Fruit fly (Drosophila melanogaster) whole organism, embryonic: Measurements from ENCODE around the gene Snr1.

ENCODE experiments used
- Atf3 ChIP-seq: fragments of 200-800 bp; sonication (Bioruptor generic); optimal IDR thresholded peaks from 3 replicates; lab custom pipeline; 2016; ENCODE audit warnings: missing biosample characterization, missing genetic modification characterization
- CG11504 ChIP-seq: fragments of 200-800 bp; sonication (Bioruptor generic); optimal IDR thresholded peaks from 3 replicates; lab custom pipeline; 2019; ENCODE audit warnings: missing biosample characterization, mild to moderate bottlenecking, missing genetic modification characterization, moderate library complexity
- CG12071 ChIP-seq: fragments of 200-800 bp; sonication (Bioruptor generic); optimal IDR thresholded peaks from 3 replicates; lab custom pipeline; 2018; ENCODE audit warnings: missing biosample characterization, mild to moderate bottlenecking, missing genetic modification characterization
- CG12299 ChIP-seq: fragments of 200-800 bp; sonication (Bioruptor generic); optimal IDR thresholded peaks from 2 replicates; lab custom pipeline; 2018; ENCODE audit warnings: missing biosample characterization, mild to moderate bottlenecking, missing genetic modification characterization
- CG14014 ChIP-seq: fragments of 200-800 bp; sonication (Bioruptor generic); IDR thresholded peaks from 2 replicates; pipeline ENCODE4 v1.3.6; 2022; ENCODE audit warnings: missing biosample characterization, missing genetic modification characterization
- CG15479 ChIP-seq: fragments of 200-800 bp; sonication (Bioruptor generic); optimal IDR thresholded peaks from 3 replicates; lab custom pipeline; 2019; ENCODE audit warnings: missing biosample characterization, mild to moderate bottlenecking, missing genetic modification characterization, moderate library complexity
- CG15696 ChIP-seq: fragments of 200-800 bp; sonication (Bioruptor generic); optimal IDR thresholded peaks from 2 replicates; lab custom pipeline; 2019; ENCODE audit warnings: missing biosample characterization, mild to moderate bottlenecking, missing genetic modification characterization, moderate library complexity
- CG1602 ChIP-seq: fragments of 200-800 bp; sonication (Bioruptor generic); optimal IDR thresholded peaks from 3 replicates; lab custom pipeline; 2016; ENCODE audit warnings: missing biosample characterization, missing genetic modification characterization
- CG17328 ChIP-seq: fragments of 200-800 bp; sonication (Bioruptor generic); IDR thresholded peaks from 2 replicates; pipeline ENCODE4 v1.3.6; 2022; ENCODE audit warnings: missing biosample characterization, missing genetic modification characterization
- CG32532 ChIP-seq: fragments of 200-800 bp; sonication (Bioruptor generic); IDR thresholded peaks from 2 replicates; pipeline ENCODE4 v1.3.6; 2022; ENCODE audit warnings: missing biosample characterization, missing genetic modification characterization
- CG4854 ChIP-seq: fragments of 200-800 bp; sonication (Bioruptor generic); optimal IDR thresholded peaks from 2 replicates; lab custom pipeline; 2016; ENCODE audit warnings: missing biosample characterization, missing genetic modification characterization, inconsistent platforms
- CG5953 ChIP-seq: fragments of 200-800 bp; sonication (Bioruptor generic); IDR thresholded peaks from 2 replicates; pipeline ENCODE4 v1.3.6; 2022; ENCODE audit warnings: missing biosample characterization, missing genetic modification characterization
- CG7372 ChIP-seq: fragments of 200-800 bp; sonication (Bioruptor generic); IDR thresholded peaks from 2 replicates; pipeline ENCODE4 v1.3.6; 2022; ENCODE audit warnings: missing biosample characterization, missing genetic modification characterization
- CG7556 ChIP-seq: fragments of 200-800 bp; sonication (Bioruptor generic); optimal IDR thresholded peaks from 2 replicates; lab custom pipeline; 2017; ENCODE audit warnings: missing biosample characterization, mild to moderate bottlenecking, missing genetic modification characterization
- CG7745 ChIP-seq: fragments of 200-800 bp; sonication (Bioruptor generic); optimal IDR thresholded peaks from 2 replicates; lab custom pipeline; 2018; ENCODE audit warnings: missing biosample characterization, mild to moderate bottlenecking, missing genetic modification characterization, moderate library complexity
- CG8388 ChIP-seq: fragments of 200-800 bp; sonication (Bioruptor generic); optimal IDR thresholded peaks from 2 replicates; lab custom pipeline; 2019; ENCODE audit warnings: missing biosample characterization, mild to moderate bottlenecking, missing genetic modification characterization, moderate library complexity
- Dek ChIP-seq: fragments of 200-800 bp; sonication (Bioruptor generic); optimal IDR thresholded peaks from 3 replicates; lab custom pipeline; 2019; ENCODE audit warnings: missing biosample characterization, mild to moderate bottlenecking, missing genetic modification characterization, moderate library complexity
- Hey ChIP-seq: fragments of 200-800 bp; sonication (Bioruptor generic); optimal IDR thresholded peaks from 3 replicates; lab custom pipeline; 2018; ENCODE audit warnings: missing biosample characterization, mild to moderate bottlenecking, missing genetic modification characterization
- HmgZ ChIP-seq: fragments of 200-800 bp; sonication (Bioruptor generic); optimal IDR thresholded peaks from 2 replicates; lab custom pipeline; 2018; ENCODE audit warnings: missing biosample characterization, mild to moderate bottlenecking, missing genetic modification characterization
- Med ChIP-seq: fragments of 200-800 bp; sonication (Bioruptor generic); peaks from one replicate; lab custom pipeline; 2016; ENCODE audit warnings: missing biosample characterization, missing genetic modification characterization, mild to moderate bottlenecking, inconsistent platforms, moderate library complexity
- Mrtf ChIP-seq: fragments of 200-800 bp; sonication (Bioruptor generic); IDR thresholded peaks from 3 replicates; pipeline ENCODE4 v1.3.6; 2022; ENCODE audit warnings: missing biosample characterization, missing genetic modification characterization
- Nf-YB ChIP-seq: fragments of 200-800 bp; sonication (Bioruptor generic); optimal IDR thresholded peaks from 3 replicates; lab custom pipeline; 2019; ENCODE audit warnings: missing biosample characterization, mild to moderate bottlenecking, missing genetic modification characterization, moderate library complexity
- Oli ChIP-seq: fragments of 200-800 bp; sonication (Bioruptor generic); optimal IDR thresholded peaks from 2 replicates; lab custom pipeline; 2018; ENCODE audit warnings: missing biosample characterization, mild to moderate bottlenecking, missing genetic modification characterization, moderate library complexity
- Ptx1 ChIP-seq: fragments of 200-800 bp; sonication (Bioruptor generic); IDR thresholded peaks from 2 replicates; pipeline ENCODE4 v1.3.6; 2022; ENCODE audit warnings: missing biosample characterization, missing genetic modification characterization
- Sox102F ChIP-seq: fragments of 200-800 bp; sonication (Bioruptor generic); optimal IDR thresholded peaks from 2 replicates; lab custom pipeline; 2018; ENCODE audit warnings: missing biosample characterization, mild to moderate bottlenecking, missing genetic modification characterization, moderate library complexity
- ac ChIP-seq: fragments of 200-800 bp; sonication (Bioruptor generic); optimal IDR thresholded peaks from 3 replicates; lab custom pipeline; 2017; ENCODE audit warnings: missing biosample characterization, mild to moderate bottlenecking, missing genetic modification characterization
- cad ChIP-seq: fragments of >200 bp; optimal IDR thresholded peaks from 2 replicates; lab custom pipeline; 2017; ENCODE audit warnings: missing biosample characterization, missing genetic modification characterization
- cato ChIP-seq: fragments of 200-800 bp; sonication (Bioruptor generic); optimal IDR thresholded peaks from 2 replicates; lab custom pipeline; 2016; ENCODE audit warnings: missing biosample characterization, missing genetic modification characterization, borderline replicate concordance
- cg ChIP-seq: fragments of 200-800 bp; sonication (Bioruptor generic); optimal IDR thresholded peaks from 3 replicates; lab custom pipeline; 2019; ENCODE audit warnings: missing biosample characterization, mild to moderate bottlenecking, missing genetic modification characterization, moderate library complexity
- dmrt11E ChIP-seq: fragments of 200-800 bp; sonication (Bioruptor generic); optimal IDR thresholded peaks from 3 replicates; lab custom pipeline; 2018; ENCODE audit warnings: missing biosample characterization, mild to moderate bottlenecking, missing genetic modification characterization, moderate library complexity
- dmrt99B ChIP-seq: fragments of 200-800 bp; sonication (Bioruptor generic); optimal IDR thresholded peaks from 2 replicates; lab custom pipeline; 2018; ENCODE audit warnings: missing biosample characterization, mild to moderate bottlenecking, missing genetic modification characterization, moderate library complexity
- dysf ChIP-seq: fragments of 200-800 bp; sonication (Bioruptor generic); IDR thresholded peaks from 3 replicates; pipeline ENCODE4 v1.3.6; 2022; ENCODE audit warnings: missing biosample characterization, missing genetic modification characterization
- en ChIP-seq: fragments of 200-800 bp; sonication (Bioruptor generic); optimal IDR thresholded peaks from 2 replicates; lab custom pipeline; 2016; ENCODE audit warnings: missing biosample characterization, missing genetic modification characterization
- ewg ChIP-seq: fragments of 200-800 bp; sonication (Bioruptor generic); optimal IDR thresholded peaks from 3 replicates; lab custom pipeline; 2017; ENCODE audit warnings: mild to moderate bottlenecking, missing biosample characterization, missing genetic modification reagents, missing genetic modification characterization
- fd64A ChIP-seq: fragments of 200-800 bp; sonication (Bioruptor generic); optimal IDR thresholded peaks from 3 replicates; lab custom pipeline; 2018; ENCODE audit warnings: missing biosample characterization, mild to moderate bottlenecking, missing genetic modification characterization
- insv ChIP-seq, 2 experiments: fragments of 200-800 bp; sonication (Bioruptor generic); optimal IDR thresholded peaks; 3 replicates each; lab custom pipeline; 2016 to 2018; ENCODE audit warnings: missing biosample characterization in 2 of 2, missing genetic modification characterization in 2 of 2
- ken ChIP-seq: fragments of 200-800 bp; sonication (Bioruptor generic); IDR thresholded peaks from 3 replicates; pipeline ENCODE4 v1.3.6; 2022; ENCODE audit warnings: missing biosample characterization, missing genetic modification characterization
- lab ChIP-seq: fragments of 200-800 bp; sonication (Bioruptor generic); optimal IDR thresholded peaks from 3 replicates; lab custom pipeline; 2017; ENCODE audit warnings: missing biosample characterization, missing genetic modification characterization, mild to moderate bottlenecking, moderate library complexity, missing genetic modification reagents
- mirr ChIP-seq: fragments of 200-800 bp; sonication (Bioruptor generic); optimal IDR thresholded peaks from 3 replicates; lab custom pipeline; 2018; ENCODE audit warnings: missing biosample characterization, mild to moderate bottlenecking, missing genetic modification characterization
- nom ChIP-seq: fragments of 200-800 bp; sonication (Bioruptor generic); optimal IDR thresholded peaks from 2 replicates; lab custom pipeline; 2017; ENCODE audit warnings: missing biosample characterization, missing genetic modification characterization, mild to moderate bottlenecking, moderate library complexity, missing genetic modification reagents
- rib ChIP-seq: fragments of 200-800 bp; sonication (Bioruptor generic); IDR thresholded peaks from 2 replicates; pipeline ENCODE4 v1.3.6; 2022; ENCODE audit warnings: missing biosample characterization, missing genetic modification characterization
- slou ChIP-seq: fragments of 200-800 bp; sonication (Bioruptor generic); optimal IDR thresholded peaks from 3 replicates; lab custom pipeline; 2016; ENCODE audit warnings: missing biosample characterization, missing genetic modification characterization
- sr ChIP-seq: fragments of 200-800 bp; sonication (Bioruptor generic); IDR thresholded peaks from 3 replicates; pipeline ENCODE4 v1.3.6; 2022; ENCODE audit warnings: missing biosample characterization, missing genetic modification characterization
- stc ChIP-seq: fragments of 200-800 bp; sonication (Bioruptor generic); IDR thresholded peaks from 2 replicates; pipeline ENCODE4 v1.3.6; 2022; ENCODE audit warnings: missing biosample characterization, missing genetic modification characterization
- tup ChIP-seq: fragments of 200-800 bp; sonication (Bioruptor generic); optimal IDR thresholded peaks from 2 replicates; lab custom pipeline; 2016; ENCODE audit warnings: missing biosample characterization, mild to moderate bottlenecking, missing genetic modification characterization, moderate library complexity
- twi ChIP-seq: fragments of 200-800 bp; optimal IDR thresholded peaks from 2 replicates; lab custom pipeline; 2019; ENCODE audit warnings: missing biosample characterization, mild to moderate bottlenecking, missing genetic modification characterization, moderate library complexity
- unc-4 ChIP-seq: fragments of 200-800 bp; sonication (Bioruptor generic); IDR thresholded peaks from 2 replicates; pipeline ENCODE4 v1.3.6; 2022; ENCODE audit warnings: missing biosample characterization, missing genetic modification characterization; ENCODE audit not compliant: partially characterized antibody
- unpg ChIP-seq: fragments of 200-800 bp; sonication (Bioruptor generic); optimal IDR thresholded peaks from 3 replicates; lab custom pipeline; 2018; ENCODE audit warnings: missing biosample characterization, mild to moderate bottlenecking, missing genetic modification characterization, moderate library complexity
- zfh2 ChIP-seq: fragments of 200-800 bp; sonication (Bioruptor generic); optimal IDR thresholded peaks from 2 replicates; lab custom pipeline; 2016; ENCODE audit warnings: missing biosample characterization, missing genetic modification characterization

The Snr1 gene

dm6 chr3R:5470586-5471283 lies at the start of gene Snr1, which contains the start of gene mRpL44 (continued):
- TF ChIP-seq CG8388 (peak; percentile 19), insv (GFP tag; optimal IDR thresholded peaks at IDR 0.05; lab: Kevin White, UChicago) (peak in 1 of 2 experiments; percentile 57), CG17328 (GFP tag; lab: Robert Waterston, UW) (no peak), mirr (GFP tag; lab: Kevin White, UChicago) (no peak), ac (GFP tag; lab: Kevin White, UChicago) (no peak), zfh2 (GFP tag; lab: Kevin White, UChicago) (peak; percentile 23), sr (GFP tag; lab: Robert Waterston, UW) (peak; percentile 82), HmgZ (peak; percentile 36), lab (no peak), CG7745 (no peak), Dek (tag; lab: Kevin White, UChicago) (peak; percentile 58), CG12299 (no peak), CG4854 (no peak), cato (peak; percentile 1), CG15696 (tag; lab: Kevin White, UChicago) (peak; percentile 47), dmrt11E (tag; lab: Kevin White, UChicago) (peak; percentile 46)
- TF ChIP-seq, all 482 proteins: peak for 115

- TF ChIP-seq Ptx1 (GFP tag; lab: Robert Waterston, UW) (peak; percentile 28; the same call in 1 of the 2 replicates), cg (GFP tag; lab: Kevin White, UChicago) (no peak), Nf-YB (GFP tag; lab: Kevin White, UChicago) (no peak), ewg (no peak), Med (GFP tag; lab: Kevin White, UChicago) (peak; percentile 50), CG11504 (tag; lab: Kevin White, UChicago) (no peak), Mrtf (GFP tag; lab: Robert Waterston, UW) (no peak), CG32532 (GFP tag; lab: Robert Waterston, UW) (0 out of 2 replicates have a peak, but pooled peaks have one; percentile 15), twi (tag; lab: Kevin White, UChicago) (no peak), Atf3 (no peak), en (GFP tag; lab: Kevin White, UChicago) (no peak), slou (no peak), lab (peak; percentile 26), cad (GFP tag; lab: Kevin White, UChicago) (no peak), stc (GFP tag; lab: Robert Waterston, UW) (no peak), CG14014 (GFP tag; lab: Robert Waterston, UW) (no peak), unc-4 (GFP tag; lab: Robert Waterston, UW) (no peak), CG5953 (GFP tag; lab: Robert Waterston, UW) (0 out of 2 replicates have a peak, but pooled peaks have one; percentile 38), CG1602 (no peak), dmrt99B (tag; lab: Kevin White, UChicago) (peak; percentile 37), CG15479 (GFP tag; lab: Kevin White, UChicago) (no peak), CG7372 (GFP tag; lab: Robert Waterston, UW) (0 out of 2 replicates have a peak, but pooled peaks have one; percentile 36), ken (GFP tag; lab: Robert Waterston, UW) (no peak), Hey (tag; lab: Kevin White, UChicago) (no peak), rib (no peak), Sox102F (GFP tag; lab: Kevin White, UChicago) (peak; percentile 6), fd64A (no peak), CG12071 (GFP tag; lab: Kevin White, UChicago) (no peak), dysf (GFP tag; lab: Robert Waterston, UW) (0 out of 3 replicates have a peak, but pooled peaks have one; percentile 24), CG7556 (GFP tag; lab: Kevin White, UChicago) (no peak), unpg (GFP tag; lab: Kevin White, UChicago) (no peak), Oli (no peak), nom (GFP tag; lab: Kevin White, UChicago) (no peak), tup (GFP tag; lab: Kevin White, UChicago) (no peak)
Observed at dm6 chr3R:5422123-5422522, 48.6 kb upstream of the Snr1 start.
